Fruit fly (Drosophila melanogaster): ENCODE results near the gene CG14042.

- TF ChIP-seq CG8478 (optimal IDR thresholded peaks at IDR 0.05) (no peak), CTCF (optimal IDR thresholded peaks at IDR 0.05) (no peak)
These were observed 38.8 kb upstream of the CG14042 start for dm6 chr2L:4998571-4999191.

Data from S2 (cell line).